Worm (Caenorhabditis elegans) whole organism, L4 larva: Measurements from ENCODE around the gene algn-5.
A peak's percentile ranks its signal among the peaks of the same experiment; 100 is the strongest.

Experiments
- F49E8.2 ChIP-seq: sonication (generic microtip); optimal IDR thresholded peaks from 2 replicates; lab custom pipeline; 2016; ENCODE audit warnings: missing compliant biosample characterization, mild to moderate bottlenecking, missing genetic modification characterization, borderline replicate concordance
- Y48G9A.11 ChIP-seq: fragments of 200-800 bp; sonication (Bioruptor generic); IDR thresholded peaks from 2 replicates; pipeline ENCODE4 v1.3.6; 2022; ENCODE audit warnings: missing genetic modification reagents, missing genetic modification characterization, missing compliant biosample characterization
- Y5F2A.4 ChIP-seq: fragments of 200-800 bp; sonication (Bioruptor generic); optimal IDR thresholded peaks from 2 replicates; lab custom pipeline; 2018; ENCODE audit warnings: mild to moderate bottlenecking, missing genetic modification characterization, missing compliant biosample characterization
- ceh-32 ChIP-seq: sonication (generic microtip); optimal IDR thresholded peaks from 2 replicates; lab custom pipeline; 2016; ENCODE audit warnings: mild to moderate bottlenecking, missing genetic modification characterization, missing compliant biosample characterization; ENCODE audit not compliant: poor library complexity
- ces-1 ChIP-seq: fragments of 150-350 bp; sonication (generic microtip); optimal IDR thresholded peaks from 4 replicates; lab custom pipeline; 2014; ENCODE audit warnings: missing biosample characterization, missing genetic modification reagents, missing genetic modification characterization
- cey-2 ChIP-seq: sonication (generic microtip); optimal IDR thresholded peaks from 3 replicates; lab custom pipeline; 2017; ENCODE audit warnings: missing genetic modification characterization, mild to moderate bottlenecking, missing compliant biosample characterization, antibody characterized with exemption, borderline replicate concordance; ENCODE audit not compliant: insufficient read depth
- daf-16 ChIP-seq, 3 experiments: sonication (generic microtip); optimal IDR thresholded peaks; 2 replicates each; lab custom pipeline; 2016 to 2017; ENCODE audit warnings: missing genetic modification characterization in 3 of 3, missing genetic modification reagents in 3 of 3, mild to moderate bottlenecking in 2 of 3, missing compliant biosample characterization in 2 of 3, missing biosample characterization in 1 of 3, moderate library complexity in 1 of 3
- dmd-6 ChIP-seq: fragments of 200-800 bp; sonication (Bioruptor generic); IDR thresholded peaks from 2 replicates; pipeline ENCODE4 v1.3.6; 2022; ENCODE audit warnings: missing genetic modification reagents, missing genetic modification characterization, missing compliant biosample characterization
- dmd-8 ChIP-seq: fragments of 200-800 bp; sonication (Bioruptor generic); IDR thresholded peaks from 2 replicates; pipeline ENCODE4 v1.3.6; 2022; ENCODE audit warnings: missing genetic modification characterization, missing compliant biosample characterization
- dmd-9 ChIP-seq: fragments of 200-800 bp; sonication (Bioruptor generic); IDR thresholded peaks from 2 replicates; pipeline ENCODE4 v1.3.6; 2022; ENCODE audit warnings: missing genetic modification reagents, missing genetic modification characterization, missing compliant biosample characterization
- duxl-1 ChIP-seq: sonication (generic microtip); optimal IDR thresholded peaks from 2 replicates; lab custom pipeline; 2016; ENCODE audit warnings: mild to moderate bottlenecking, missing genetic modification characterization, moderate library complexity, missing compliant biosample characterization; ENCODE audit not compliant: poor library complexity
- fkh-10 ChIP-seq: fragments of 150-350 bp; optimal IDR thresholded peaks from 2 replicates; lab custom pipeline; 2014; ENCODE audit warnings: missing biosample characterization, missing genetic modification reagents, missing genetic modification characterization
- fos-1 ChIP-seq: fragments of 150-350 bp; optimal IDR thresholded peaks from 2 replicates; lab custom pipeline; 2014; ENCODE audit warnings: missing biosample characterization, missing genetic modification characterization
- hif-1 ChIP-seq, 2 experiments: sonication (generic microtip); optimal IDR thresholded peaks; 2 replicates each; lab custom pipeline; 2016 to 2017; ENCODE audit warnings: missing compliant biosample characterization in 2 of 2, missing genetic modification characterization in 2 of 2, missing genetic modification reagents in 2 of 2, missing genotype in 2 of 2, mild to moderate bottlenecking in 1 of 2
- hmg-1.1 ChIP-seq: fragments of 200-800 bp; sonication (Bioruptor generic); IDR thresholded peaks from 2 replicates; pipeline ENCODE4 v1.3.6; 2022; ENCODE audit warnings: missing genetic modification reagents, missing genetic modification characterization, missing compliant biosample characterization
- lim-7 ChIP-seq: fragments of 200-800 bp; sonication (Bioruptor generic); IDR thresholded peaks from 2 replicates; pipeline ENCODE4 v1.3.6; 2022; ENCODE audit warnings: missing genetic modification characterization, missing compliant biosample characterization
- lin-1 ChIP-seq: fragments of 200-800 bp; sonication (Bioruptor generic); IDR thresholded peaks from 2 replicates; pipeline ENCODE4 v1.3.6; 2022; ENCODE audit warnings: missing genetic modification reagents, missing genetic modification characterization, missing compliant biosample characterization
- lin-15B ChIP-seq: fragments of 150-350 bp; sonication (generic microtip); optimal IDR thresholded peaks from 3 replicates; lab custom pipeline; 2014; ENCODE audit warnings: missing biosample characterization, missing genetic modification characterization
- lin-38 ChIP-seq: fragments of 200-800 bp; sonication (Bioruptor generic); IDR thresholded peaks from 2 replicates; pipeline ENCODE4 v1.3.6; 2022; ENCODE audit warnings: missing genetic modification reagents, missing genetic modification characterization, missing compliant biosample characterization
- lin-39 ChIP-seq: fragments of 150-350 bp; optimal IDR thresholded peaks from 2 replicates; lab custom pipeline; 2014; ENCODE audit warnings: missing biosample characterization, missing genetic modification reagents, missing genetic modification characterization
- lir-3 ChIP-seq: sonication (generic microtip); optimal IDR thresholded peaks from 2 replicates; lab custom pipeline; 2016; ENCODE audit warnings: mild to moderate bottlenecking, missing genetic modification characterization, missing compliant biosample characterization
- lsy-2 ChIP-seq, 2 experiments: fragments of 150-350 bp in 1 of 2; sonication (generic microtip) in 1 of 2; optimal IDR thresholded peaks; 2 replicates each; lab custom pipeline; 2014 to 2017; ENCODE audit warnings: missing biosample characterization in 2 of 2, missing genetic modification characterization in 2 of 2
- madf-5 ChIP-seq, 2 experiments: fragments of 200-800 bp; sonication (Bioruptor generic); IDR thresholded peaks; 2 replicates each; pipeline ENCODE4 v1.3.6; 2022; ENCODE audit warnings: missing compliant biosample characterization in 2 of 2, missing genetic modification characterization in 2 of 2
- mdt-29 ChIP-seq: fragments of 200-800 bp; sonication (Bioruptor generic); IDR thresholded peaks from 2 replicates; pipeline ENCODE4 v1.3.6; 2022; ENCODE audit warnings: missing genetic modification reagents, missing genetic modification characterization, missing compliant biosample characterization
- mes-2 ChIP-seq: sonication (generic microtip); optimal IDR thresholded peaks from 2 replicates; lab custom pipeline; 2016; ENCODE audit warnings: missing genotype, mild to moderate bottlenecking, missing genetic modification characterization, missing compliant biosample characterization; ENCODE audit not compliant: poor library complexity, severe bottlenecking
- mxl-2 ChIP-seq: fragments of 200-800 bp; sonication (Bioruptor generic); conservative IDR thresholded peaks from 2 replicates; pipeline ENCODE4 v1.3.6; 2022; ENCODE audit warnings: missing genetic modification reagents, missing genetic modification characterization, missing compliant biosample characterization
- pha-4 ChIP-seq, 2 experiments: fragments of 150-350 bp in 1 of 2; fragments of 200-800 bp in 1 of 2; sonication (Bioruptor generic) in 1 of 2; IDR thresholded peaks in 1 of 2; optimal IDR thresholded peaks in 1 of 2; 2 replicates each; pipeline versions ENCODE4 v1.3.6 to Lab custom; 2014 to 2022; ENCODE audit warnings: missing genetic modification characterization in 2 of 2, missing genetic modification reagents in 2 of 2, missing biosample characterization in 1 of 2, missing compliant biosample characterization in 1 of 2
- pqm-1 ChIP-seq: sonication (generic microtip); optimal IDR thresholded peaks from 2 replicates; lab custom pipeline; 2017; ENCODE audit warnings: missing biosample characterization, missing genetic modification characterization
- saeg-2 ChIP-seq: fragments of 200-800 bp; sonication (Bioruptor generic); IDR thresholded peaks from 2 replicates; pipeline ENCODE4 v1.3.6; 2022; ENCODE audit warnings: missing genetic modification reagents, missing genetic modification characterization, missing compliant biosample characterization
- set-16 ChIP-seq: fragments of 200-800 bp; sonication (Bioruptor generic); IDR thresholded peaks from 2 replicates; pipeline ENCODE4 v1.3.6; 2022; ENCODE audit warnings: missing genetic modification reagents, missing genetic modification characterization, missing compliant biosample characterization
- snpc-1.2 ChIP-seq: fragments of 200-800 bp; sonication (Bioruptor generic); IDR thresholded peaks from 2 replicates; pipeline ENCODE4 v1.3.6; 2022; ENCODE audit warnings: missing genetic modification reagents, missing genetic modification characterization, missing compliant biosample characterization
- spr-3 ChIP-seq: fragments of 200-800 bp; sonication (Bioruptor generic); optimal IDR thresholded peaks from 2 replicates; lab custom pipeline; 2018; ENCODE audit warnings: mild to moderate bottlenecking, missing genetic modification characterization, missing compliant biosample characterization
- tra-1 ChIP-seq: fragments of 200-800 bp; sonication (Bioruptor generic); IDR thresholded peaks from 2 replicates; pipeline ENCODE4 v1.3.6; 2022; ENCODE audit warnings: missing genetic modification reagents, missing genetic modification characterization, missing compliant biosample characterization
- unc-130 ChIP-seq: sonication (generic microtip); optimal IDR thresholded peaks from 2 replicates; lab custom pipeline; 2016; ENCODE audit warnings: missing genetic modification reagents, missing genetic modification characterization, missing compliant biosample characterization
- zfp-2 ChIP-seq: sonication (generic microtip); optimal IDR thresholded peaks from 2 replicates; lab custom pipeline; 2016; ENCODE audit warnings: mild to moderate bottlenecking, missing genetic modification characterization, missing compliant biosample characterization
- zip-11 ChIP-seq: fragments of 200-800 bp; sonication (Bioruptor generic); IDR thresholded peaks from 2 replicates; pipeline ENCODE4 v1.3.6; 2022; ENCODE audit warnings: missing genetic modification characterization, missing compliant biosample characterization
- zip-2 ChIP-seq: fragments of 150-350 bp; optimal IDR thresholded peaks from 2 replicates; lab custom pipeline; 2014; ENCODE audit warnings: missing biosample characterization, missing genetic modification characterization

algn-5 gene

DNA sequence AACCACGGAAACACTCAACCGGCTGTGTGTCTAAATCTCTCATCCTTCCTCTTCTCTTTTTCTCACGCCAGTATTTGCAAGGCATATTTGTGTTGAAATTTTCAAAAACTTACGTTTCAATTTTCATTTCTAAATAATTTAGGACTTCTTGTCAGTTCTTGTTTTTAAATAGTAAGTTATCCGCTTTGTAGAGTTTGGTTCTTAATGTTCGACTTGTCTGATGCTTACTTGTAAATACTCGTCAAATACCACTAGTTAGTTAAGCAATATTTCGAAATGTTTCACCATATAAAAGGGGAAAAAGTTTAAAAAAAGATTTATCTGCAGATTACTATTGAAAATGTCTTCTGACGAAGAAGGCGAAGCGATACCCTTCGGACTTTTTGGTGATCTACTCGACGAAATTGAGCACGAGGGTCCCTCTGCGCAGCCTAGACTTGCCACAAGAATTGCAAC is 30.8 kb upstream of the algn-5 start, which contains the start of gene Y45G5AM.3:
TSS of gene Y45G5AM.3 (plus strand) at position 51 of the 456 bp plus-strand sequence.
- no peak for TF ChIP-seq lir-3 (tag; lab: Kevin White, UChicago)
- peak; percentile 96 for TF ChIP-seq zip-2 (tag; lab: Kevin White, UChicago)
- TF ChIP-seq hif-1 (tag; optimal IDR thresholded peaks at IDR 0.05; lab: Kevin White, UChicago), result peak in 1 of 2 experiments; percentile 21
- no peak for TF ChIP-seq spr-3 (GFP tag; lab: Kevin White, UChicago)
- TF ChIP-seq daf-16 (GFP tag; optimal IDR thresholded peaks at IDR 0.05; lab: Kevin White, UChicago), result no peak
- TF ChIP-seq daf-16 (tag; optimal IDR thresholded peaks at IDR 0.05; lab: Kevin White, UChicago), result peak; percentile 30
- no peak for TF ChIP-seq pha-4 (GFP tag; IDR thresholded peaks at IDR 0.05; lab: Robert Waterston, UW)
- TF ChIP-seq pha-4 (tag; optimal IDR thresholded peaks at IDR 0.05; lab: Kevin White, UChicago), result peak; percentile 8
- TF ChIP-seq pqm-1 (tag; lab: Kevin White, UChicago), result peak; percentile 7

DNA sequence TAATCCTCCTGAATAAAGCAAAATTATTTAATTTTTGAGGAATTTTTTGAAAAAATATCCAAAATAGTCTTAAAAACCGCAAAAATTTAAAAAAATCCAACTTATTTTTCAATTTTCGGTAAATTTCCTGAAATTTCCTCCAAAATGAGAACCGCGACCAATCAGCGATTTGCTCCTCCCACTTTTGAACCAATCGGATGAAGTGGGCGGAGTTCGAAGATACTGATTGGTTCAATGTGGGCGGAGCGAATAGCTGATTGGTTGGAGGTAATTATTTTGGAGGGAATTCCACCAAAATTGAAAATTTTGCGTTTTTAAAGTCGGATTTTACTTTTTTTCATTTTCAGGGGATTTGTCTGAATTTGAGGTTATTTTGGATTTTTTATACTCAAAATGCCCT is 27.3 kb upstream of the algn-5 start:
- TF ChIP-seq Y5F2A.4, result no peak
- TF ChIP-seq cey-2, result no peak
- no peak for TF ChIP-seq mes-2
- TF ChIP-seq ceh-32 (tag; lab: Kevin White, UChicago), result no peak
- TF ChIP-seq, all 104 proteins: peak for 0

DNA sequence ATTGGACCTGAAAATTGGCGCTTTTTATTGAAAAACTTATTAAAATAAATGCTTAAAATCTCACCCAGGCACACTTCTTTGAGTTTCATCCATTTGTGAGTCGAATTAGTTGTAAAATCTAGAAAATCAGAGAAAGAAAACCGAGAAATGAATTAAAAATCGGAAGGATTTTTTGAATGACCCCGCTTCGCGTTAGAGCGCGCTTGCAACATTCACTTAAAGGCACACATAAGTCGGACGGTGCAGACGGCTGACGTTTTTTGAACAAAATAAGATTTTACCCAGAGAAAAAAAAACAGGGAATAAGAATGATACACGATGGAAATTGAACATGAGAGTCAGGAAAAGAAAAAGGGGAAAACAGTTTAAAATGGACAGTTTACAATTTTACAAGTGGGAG is 25.7 kb upstream of the algn-5 start:
- TF ChIP-seq lin-38 (peak; percentile 83), zip-11 (GFP tag; lab: Robert Waterston, UW) (no peak)

DNA sequence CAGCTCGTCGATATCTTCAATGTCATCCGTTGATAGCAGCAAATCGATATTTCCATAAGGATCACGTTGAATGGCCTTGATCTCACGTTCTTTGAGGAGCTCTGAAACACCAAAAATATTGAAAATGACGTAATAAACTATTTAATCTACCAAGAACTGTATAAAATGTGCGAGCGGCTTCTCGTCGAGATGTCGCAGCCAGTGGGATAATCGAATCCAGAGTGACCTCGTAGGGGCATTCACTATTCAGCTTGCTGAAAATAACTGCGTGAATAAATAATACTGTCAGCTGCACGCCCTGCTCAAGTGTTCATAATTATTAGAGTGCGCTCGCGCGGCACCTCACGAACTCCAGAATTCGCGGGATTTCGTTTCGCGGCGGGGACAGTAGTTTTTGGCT is 25.2 kb upstream of the algn-5 start, which contains the start of gene Y45G5AM.7:
TSS of gene Y45G5AM.7 (minus strand) at position 101 of the 400 bp plus-strand sequence.
- TF ChIP-seq ces-1 (GFP tag; lab: Kevin White, UChicago), result no peak
- TF ChIP-seq lin-39, result no peak
- TF ChIP-seq duxl-1 (tag; lab: Kevin White, UChicago), result no peak
- TF ChIP-seq lim-7 (GFP tag; lab: Robert Waterston, UW), result no peak
- no peak for TF ChIP-seq zfp-2
- no peak for TF ChIP-seq set-16
- TF ChIP-seq hif-1 (tag; optimal IDR thresholded peaks at IDR 0.05; lab: Kevin White, UChicago), result no peak
- TF ChIP-seq tra-1 (GFP tag; lab: Robert Waterston, UW), result no peak
- TF ChIP-seq saeg-2 (GFP tag; lab: Robert Waterston, UW), result no peak
- TF ChIP-seq pha-4 (GFP tag; IDR thresholded peaks at IDR 0.05; lab: Robert Waterston, UW), result no peak
- TF ChIP-seq pha-4 (tag; optimal IDR thresholded peaks at IDR 0.05; lab: Kevin White, UChicago), result no peak
- no peak for TF ChIP-seq mxl-2 (GFP tag; lab: Robert Waterston, UW)
- no peak for TF ChIP-seq hmg-1.1 (GFP tag; lab: Robert Waterston, UW)
- TF ChIP-seq dmd-8 (GFP tag; lab: Robert Waterston, UW), result no peak
- no peak for TF ChIP-seq dmd-6 (GFP tag; lab: Robert Waterston, UW)
- TF ChIP-seq cey-2, result no peak
- TF ChIP-seq lsy-2 (tag; optimal IDR thresholded peaks at IDR 0.05; lab: Kevin White, UChicago), result no peak
- no peak for TF ChIP-seq dmd-9
- TF ChIP-seq madf-5 (GFP tag; IDR thresholded peaks at IDR 0.05; lab: Robert Waterston, UW), result no peak
- TF ChIP-seq mes-2, result no peak
- no peak for TF ChIP-seq mdt-29 (GFP tag; lab: Robert Waterston, UW)

DNA sequence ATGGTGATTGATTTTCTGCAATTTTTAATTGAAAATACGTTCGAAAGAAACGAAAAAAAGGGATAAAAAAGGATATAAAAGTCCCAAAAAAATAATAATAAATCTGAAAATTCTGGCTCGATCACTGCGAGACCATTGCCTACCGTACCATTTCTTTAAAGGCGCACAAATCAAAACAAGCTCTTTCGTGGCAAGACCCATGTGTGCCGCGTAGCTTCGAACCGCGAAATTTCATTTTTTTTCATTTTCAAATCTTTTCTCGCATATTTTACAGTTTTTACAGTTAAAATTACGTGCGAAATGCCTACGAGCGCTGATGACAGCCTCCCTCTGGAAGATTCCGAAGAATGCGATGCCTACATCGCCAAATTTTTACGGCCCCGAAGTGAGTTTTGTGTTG is 19.8 kb upstream of the algn-5 start, which contains the start of the genes coh-4 and pid-5:
TSS of gene coh-4 (minus strand) at position 17 of the 400 bp plus-strand sequence.
TSS of gene pid-5 (plus strand) at position 259 of the 400 bp plus-strand sequence.
- TF ChIP-seq snpc-1.2 (GFP tag; lab: Robert Waterston, UW), result peak; percentile 56; the same call in 1 of the 2 replicates
- TF ChIP-seq fkh-10 (GFP tag; lab: Kevin White, UChicago), result no peak
- TF ChIP-seq Y48G9A.11 (GFP tag; lab: Robert Waterston, UW), result peak; percentile 55; the same call in 1 of the 2 replicates
- peak; percentile 81 for TF ChIP-seq lin-38
- peak; percentile 90 for TF ChIP-seq unc-130
- TF ChIP-seq lin-1, result no peak
- no peak for TF ChIP-seq lin-15B (tag; lab: Kevin White, UChicago)
- 0 out of 2 replicates have a peak, but pooled peaks have one; percentile 15 for TF ChIP-seq mdt-29 (GFP tag; lab: Robert Waterston, UW)
- TF ChIP-seq fos-1 (tag; lab: Kevin White, UChicago), result no peak
- TF ChIP-seq lim-7 (GFP tag; lab: Robert Waterston, UW), result no peak
- TF ChIP-seq F49E8.2 (tag; lab: Kevin White, UChicago), result peak; percentile 93
- no peak for TF ChIP-seq pha-4 (GFP tag; IDR thresholded peaks at IDR 0.05; lab: Robert Waterston, UW)
- no peak for TF ChIP-seq pha-4 (tag; optimal IDR thresholded peaks at IDR 0.05; lab: Kevin White, UChicago)
- TF ChIP-seq saeg-2 (GFP tag; lab: Robert Waterston, UW), result no peak
